Worm (Caenorhabditis elegans) whole organism, young adult: Measurements from ENCODE around the gene frpr-5.

Experiments
- B0336.3 ChIP-seq: fragments of 200-800 bp; sonication (Bioruptor generic); IDR thresholded peaks from 2 replicates; pipeline ENCODE4 v1.3.6; 2022; ENCODE audit warnings: missing genetic modification characterization, missing compliant biosample characterization
- C17E4.6 ChIP-seq: fragments of 200-800 bp; sonication (Bioruptor generic); IDR thresholded peaks from 2 replicates; pipeline ENCODE4 v1.3.6; 2022; ENCODE audit warnings: missing genetic modification reagents, missing genetic modification characterization, missing compliant biosample characterization
- D2030.7 ChIP-seq: fragments of 200-800 bp; sonication (Bioruptor generic); IDR thresholded peaks from 2 replicates; pipeline ENCODE4 v1.3.6; 2022; ENCODE audit warnings: missing genetic modification reagents, missing genetic modification characterization, missing compliant biosample characterization
- F10E7.11 ChIP-seq: sonication (generic microtip); optimal IDR thresholded peaks from 2 replicates; lab custom pipeline; 2017; ENCODE audit warnings: mild to moderate bottlenecking, missing genetic modification characterization, moderate library complexity, missing compliant biosample characterization
- F49E8.2 ChIP-seq: sonication (generic microtip); optimal IDR thresholded peaks from 3 replicates; lab custom pipeline; 2017; ENCODE audit warnings: missing genetic modification characterization, mild to moderate bottlenecking, missing compliant biosample characterization, antibody characterized with exemption, moderate library complexity; ENCODE audit not compliant: insufficient read depth
- F55B11.4 ChIP-seq: sonication (generic microtip); optimal IDR thresholded peaks from 2 replicates; lab custom pipeline; 2016; ENCODE audit warnings: missing compliant biosample characterization, missing genetic modification characterization, borderline replicate concordance; ENCODE audit not compliant: insufficient read depth
- F57C9.4 ChIP-seq: sonication (generic microtip); optimal IDR thresholded peaks from 2 replicates; lab custom pipeline; 2017; ENCODE audit warnings: mild to moderate bottlenecking, missing genetic modification characterization, missing compliant biosample characterization
- K11D2.4 ChIP-seq: fragments of 200-800 bp; sonication (Bioruptor generic); IDR thresholded peaks from 2 replicates; pipeline ENCODE4 v1.3.6; 2022; ENCODE audit warnings: missing genetic modification reagents, missing genetic modification characterization, missing compliant biosample characterization
- Y56A3A.18 ChIP-seq: fragments of 200-800 bp; sonication (Bioruptor generic); IDR thresholded peaks from 2 replicates; pipeline ENCODE4 v1.3.6; 2022; ENCODE audit warnings: missing genetic modification reagents, missing genetic modification characterization, missing compliant biosample characterization
- ama-1 ChIP-seq, 3 experiments: fragments of 150-350 bp in 1 of 3; sonication (generic microtip) in 2 of 3; optimal IDR thresholded peaks; 2 replicates each; lab custom pipeline; 2014 to 2018; ENCODE audit warnings: missing biosample characterization in 2 of 3, missing genetic modification characterization in 2 of 3, missing genetic modification reagents in 2 of 3
- atf-7 ChIP-seq: sonication (generic microtip); optimal IDR thresholded peaks from 2 replicates; lab custom pipeline; 2017; ENCODE audit warnings: mild to moderate bottlenecking, missing genetic modification characterization, missing compliant biosample characterization
- attf-3 ChIP-seq: fragments of 200-800 bp; sonication (Bioruptor generic); conservative IDR thresholded peaks from 2 replicates; pipeline ENCODE4 v1.3.6; 2022; ENCODE audit warnings: missing genetic modification reagents, missing genetic modification characterization, missing compliant biosample characterization
- attf-6 ChIP-seq: fragments of 200-800 bp; sonication (Bioruptor generic); IDR thresholded peaks from 2 replicates; pipeline ENCODE4 v1.3.6; 2022; ENCODE audit warnings: missing genetic modification reagents, missing genetic modification characterization, missing compliant biosample characterization
- bed-2 ChIP-seq: fragments of 200-800 bp; sonication (Bioruptor generic); IDR thresholded peaks from 2 replicates; pipeline ENCODE4 v1.3.6; 2022; ENCODE audit warnings: missing genetic modification reagents, missing genetic modification characterization, missing compliant biosample characterization
- ccch-3 ChIP-seq: fragments of 200-800 bp; sonication (Bioruptor generic); optimal IDR thresholded peaks from 2 replicates; lab custom pipeline; 2018; ENCODE audit warnings: mild to moderate bottlenecking, missing genetic modification characterization, missing compliant biosample characterization
- cebp-2 ChIP-seq: fragments of 200-800 bp; sonication (Bioruptor generic); IDR thresholded peaks from 2 replicates; pipeline ENCODE4 v1.3.6; 2022; ENCODE audit warnings: missing genetic modification characterization, missing compliant biosample characterization
- ceh-40 ChIP-seq: fragments of 200-800 bp; sonication (Bioruptor generic); IDR thresholded peaks from 2 replicates; pipeline ENCODE4 v1.3.6; 2022; ENCODE audit warnings: missing genetic modification characterization, missing compliant biosample characterization
- ceh-79 ChIP-seq: sonication (generic microtip); optimal IDR thresholded peaks from 2 replicates; lab custom pipeline; 2017; ENCODE audit warnings: mild to moderate bottlenecking, missing genetic modification characterization, missing compliant biosample characterization
- die-1 ChIP-seq: sonication (generic microtip); optimal IDR thresholded peaks from 2 replicates; lab custom pipeline; 2016; ENCODE audit warnings: missing genotype, mild to moderate bottlenecking, missing genetic modification characterization, missing compliant biosample characterization
- dpff-1 ChIP-seq: sonication (generic microtip); optimal IDR thresholded peaks from 2 replicates; lab custom pipeline; 2017; ENCODE audit warnings: mild to moderate bottlenecking, missing genetic modification characterization, missing compliant biosample characterization
- dpl-1 ChIP-seq: fragments of 150-350 bp; optimal IDR thresholded peaks from 2 replicates; lab custom pipeline; 2014; ENCODE audit warnings: missing biosample characterization, missing genetic modification reagents, missing genetic modification characterization
- egl-18 ChIP-seq: fragments of 200-800 bp; sonication (Bioruptor generic); IDR thresholded peaks from 2 replicates; pipeline ENCODE4 v1.3.6; 2022; ENCODE audit warnings: missing genetic modification reagents, missing genetic modification characterization, missing compliant biosample characterization
- egl-44 ChIP-seq: fragments of 200-800 bp; sonication (Bioruptor generic); IDR thresholded peaks from 2 replicates; pipeline ENCODE4 v1.3.6; 2022; ENCODE audit warnings: missing genetic modification reagents, missing genetic modification characterization, missing compliant biosample characterization
- lag-1 ChIP-seq: fragments of 200-800 bp; sonication (Bioruptor generic); IDR thresholded peaks from 2 replicates; pipeline ENCODE4 v1.3.6; 2022; ENCODE audit warnings: missing genetic modification reagents, missing genetic modification characterization, missing compliant biosample characterization
- let-607 ChIP-seq, 2 experiments: fragments of 200-800 bp in 1 of 2; sonication (Bioruptor generic) in 1 of 2; sonication (generic microtip) in 1 of 2; optimal IDR thresholded peaks; 2 replicates each; lab custom pipeline; 2016 to 2018; ENCODE audit warnings: mild to moderate bottlenecking in 2 of 2, missing compliant biosample characterization in 2 of 2, missing genetic modification characterization in 2 of 2, moderate library complexity in 2 of 2, missing genotype in 1 of 2
- lin-35 ChIP-seq, 3 experiments: fragments of 150-350 bp in 2 of 3; sonication (generic microtip) in 1 of 3; optimal IDR thresholded peaks; 2 replicates each; lab custom pipeline; 2014 to 2018; ENCODE audit warnings: missing biosample characterization in 3 of 3, missing genetic modification characterization in 3 of 3, missing genetic modification reagents in 3 of 3
- madf-8 ChIP-seq: fragments of 200-800 bp; sonication (Bioruptor generic); conservative IDR thresholded peaks from 2 replicates; pipeline ENCODE4 v1.3.6; 2022; ENCODE audit warnings: missing genetic modification reagents, missing genetic modification characterization, missing compliant biosample characterization
- mel-28 ChIP-seq: sonication (generic microtip); optimal IDR thresholded peaks from 2 replicates; lab custom pipeline; 2016; ENCODE audit warnings: borderline replicate concordance, mild to moderate bottlenecking, missing genetic modification characterization, missing compliant biosample characterization
- nfya-2 ChIP-seq: fragments of 200-800 bp; sonication (Bioruptor generic); IDR thresholded peaks from 2 replicates; pipeline ENCODE4 v1.3.6; 2022; ENCODE audit warnings: missing genetic modification reagents, missing genetic modification characterization, missing compliant biosample characterization
- rec-8 ChIP-seq, 2 experiments: sonication (generic microtip); optimal IDR thresholded peaks; 2 replicates each; lab custom pipeline; 2016; ENCODE audit warnings: mild to moderate bottlenecking in 2 of 2, missing genetic modification characterization in 2 of 2, missing genetic modification reagents in 2 of 2, missing genotype in 2 of 2, missing biosample characterization in 1 of 2, missing compliant biosample characterization in 1 of 2, moderate library complexity in 1 of 2
- rpc-1 ChIP-seq, 2 experiments: fragments of 150-350 bp in 1 of 2; sonication (generic microtip) in 1 of 2; optimal IDR thresholded peaks; 2 replicates each; lab custom pipeline; 2014 to 2018; ENCODE audit warnings: missing biosample characterization in 1 of 2, missing genetic modification characterization in 1 of 2, missing genetic modification reagents in 1 of 2, missing genotype in 1 of 2
- sdz-38 ChIP-seq: sonication (generic microtip); optimal IDR thresholded peaks from 2 replicates; lab custom pipeline; 2016; ENCODE audit warnings: missing genotype, missing genetic modification characterization, missing compliant biosample characterization
- snpc-1.1 ChIP-seq: sonication (generic microtip); optimal IDR thresholded peaks from 2 replicates; lab custom pipeline; 2017; ENCODE audit warnings: missing genetic modification characterization, mild to moderate bottlenecking, missing compliant biosample characterization, antibody characterized with exemption, moderate library complexity, missing genotype, missing genetic modification reagents; ENCODE audit not compliant: insufficient read depth
- zfh-2 ChIP-seq: fragments of 200-800 bp; sonication (Bioruptor generic); conservative IDR thresholded peaks from 2 replicates; pipeline ENCODE4 v1.3.6; 2022; ENCODE audit warnings: missing genetic modification reagents, missing genetic modification characterization, missing compliant biosample characterization
- ztf-25 ChIP-seq: fragments of 200-800 bp; sonication (Bioruptor generic); IDR thresholded peaks from 2 replicates; pipeline ENCODE4 v1.3.6; 2022; ENCODE audit warnings: missing genetic modification reagents, missing genetic modification characterization, missing compliant biosample characterization
- ztf-26 ChIP-seq: sonication (generic microtip); optimal IDR thresholded peaks from 2 replicates; lab custom pipeline; 2017; ENCODE audit warnings: missing genetic modification characterization, missing compliant biosample characterization

Gene frpr-5

ce11 chrV:13515115-13515514, 20.8 kb downstream of the frpr-5 start, which contains the start of gene semi-1:
TSS of gene semi-1 (minus strand) at chrV:13515215.
- no peak for TF ChIP-seq ceh-79
- TF ChIP-seq, all 124 proteins: peak for 0

- no peak for TF ChIP-seq F49E8.2 (tag; lab: Kevin White, UChicago)
- no peak for TF ChIP-seq ztf-26 (tag; lab: Kevin White, UChicago)
- TF ChIP-seq madf-8 (GFP tag; lab: Robert Waterston, UW), result no peak
- TF ChIP-seq sdz-38 (tag; lab: Kevin White, UChicago), result no peak
- no peak for TF ChIP-seq dpff-1 (tag; lab: Kevin White, UChicago)
- TF ChIP-seq B0336.3, result no peak
- no peak for TF ChIP-seq F55B11.4 (tag; lab: Kevin White, UChicago)
- TF ChIP-seq egl-18 (GFP tag; lab: Robert Waterston, UW), result no peak
- no peak for TF ChIP-seq atf-7 (tag; lab: Kevin White, UChicago)
- TF ChIP-seq ztf-25 (GFP tag; lab: Robert Waterston, UW), result no peak
- TF ChIP-seq zfh-2 (GFP tag; lab: Robert Waterston, UW), result no peak
- TF ChIP-seq rpc-1 (optimal IDR thresholded peaks at IDR 0.05; lab: Kevin White, UChicago), result no peak
- TF ChIP-seq rpc-1 (tag; optimal IDR thresholded peaks at IDR 0.05; lab: Kevin White, UChicago), result no peak
- TF ChIP-seq attf-3 (GFP tag; lab: Robert Waterston, UW), result no peak
- TF ChIP-seq let-607 (tag; optimal IDR thresholded peaks at IDR 0.05; lab: Kevin White, UChicago), result no peak
- no peak for TF ChIP-seq D2030.7 (GFP tag; lab: Robert Waterston, UW)
- TF ChIP-seq ama-1 (optimal IDR thresholded peaks at IDR 0.05; lab: Kevin White, UChicago), result no peak
- TF ChIP-seq ama-1 (GFP tag; optimal IDR thresholded peaks at IDR 0.05; lab: Kevin White, UChicago), result no peak
- no peak for TF ChIP-seq attf-6 (GFP tag; lab: Robert Waterston, UW)
- TF ChIP-seq ceh-79, result no peak
- TF ChIP-seq snpc-1.1, result no peak
Observed at ce11 chrV:13512515-13512914, 23.4 kb downstream of the frpr-5 start.

- TF ChIP-seq F55B11.4 (tag; lab: Kevin White, UChicago) (no peak), lin-35 (GFP tag; optimal IDR thresholded peaks at IDR 0.05; lab: Kevin White, UChicago) (no peak), lag-1 (no peak), mel-28 (tag; lab: Kevin White, UChicago) (no peak), egl-18 (GFP tag; lab: Robert Waterston, UW) (no peak), ccch-3 (no peak), nfya-2 (GFP tag; lab: Robert Waterston, UW) (no peak), F57C9.4 (tag; lab: Kevin White, UChicago) (no peak), dpff-1 (tag; lab: Kevin White, UChicago) (no peak), Y56A3A.18 (GFP tag; lab: Robert Waterston, UW) (no peak), egl-44 (GFP tag; lab: Robert Waterston, UW) (no peak), bed-2 (GFP tag; lab: Robert Waterston, UW) (no peak), rec-8 (tag; optimal IDR thresholded peaks at IDR 0.05; lab: Kevin White, UChicago) (no peak), cebp-2 (GFP tag; lab: Robert Waterston, UW) (no peak), ceh-40 (GFP tag; lab: Robert Waterston, UW) (no peak), C17E4.6 (GFP tag; lab: Robert Waterston, UW) (no peak), dpl-1 (GFP tag; lab: Kevin White, UChicago) (no peak), F10E7.11 (tag; lab: Kevin White, UChicago) (no peak), die-1 (tag; lab: Kevin White, UChicago) (no peak), K11D2.4 (GFP tag; lab: Robert Waterston, UW) (no peak)
Observed at ce11 chrV:13511618-13512017, 24.3 kb downstream of the frpr-5 start, which contains the start of gene avr-15. TSS of gene avr-15 (minus strand) at chrV:13511718.
